Worm (Caenorhabditis elegans) whole organism, late embryonic: ENCODE data around the gene ctf-18.

Experiments
- C38D4.7 ChIP-seq: fragments of 200-800 bp; sonication (Bioruptor generic); optimal IDR thresholded peaks from 2 replicates; lab custom pipeline; 2018; ENCODE audit warnings: mild to moderate bottlenecking, missing genetic modification characterization, moderate library complexity, missing compliant biosample characterization
- F13H6.1 ChIP-seq: sonication (generic microtip); optimal IDR thresholded peaks from 2 replicates; lab custom pipeline; 2016; ENCODE audit warnings: missing genetic modification characterization, missing compliant biosample characterization
- K09A11.1 ChIP-seq: sonication (generic microtip); optimal IDR thresholded peaks from 2 replicates; lab custom pipeline; 2017; ENCODE audit warnings: antibody characterized with exemption, mild to moderate bottlenecking, missing genetic modification characterization, missing compliant biosample characterization; ENCODE audit not compliant: insufficient read depth
- T23F11.4 ChIP-seq: fragments of 200-800 bp; sonication (Bioruptor generic); optimal IDR thresholded peaks from 2 replicates; lab custom pipeline; 2018; ENCODE audit warnings: mild to moderate bottlenecking, missing genetic modification characterization, missing compliant biosample characterization
- ahr-1 ChIP-seq: sonication (generic microtip); optimal IDR thresholded peaks from 2 replicates; lab custom pipeline; 2016; ENCODE audit warnings: missing genetic modification characterization, missing compliant biosample characterization
- ama-1 ChIP-seq: fragments of 150-350 bp; optimal IDR thresholded peaks from 2 replicates; lab custom pipeline; 2014
- ceh-18 ChIP-seq: sonication (generic microtip); optimal IDR thresholded peaks from 2 replicates; lab custom pipeline; 2016; ENCODE audit warnings: missing genetic modification characterization, missing compliant biosample characterization
- ceh-19 ChIP-seq: fragments of 200-800 bp; sonication (Bioruptor generic); optimal IDR thresholded peaks from 2 replicates; lab custom pipeline; 2018; ENCODE audit warnings: mild to moderate bottlenecking, missing genetic modification characterization, missing compliant biosample characterization
- ceh-2 ChIP-seq: sonication (generic microtip); optimal IDR thresholded peaks from 2 replicates; lab custom pipeline; 2016; ENCODE audit warnings: missing genotype, missing genetic modification characterization, missing compliant biosample characterization
- ceh-22 ChIP-seq: sonication (generic microtip); optimal IDR thresholded peaks from 2 replicates; lab custom pipeline; 2017; ENCODE audit warnings: missing biosample characterization, missing genetic modification characterization
- ceh-48 ChIP-seq: sonication (generic microtip); optimal IDR thresholded peaks from 2 replicates; lab custom pipeline; 2016; ENCODE audit warnings: missing genetic modification characterization, inconsistent platforms, missing compliant biosample characterization
- ceh-9 ChIP-seq: sonication (generic microtip); optimal IDR thresholded peaks from 2 replicates; lab custom pipeline; 2016; ENCODE audit warnings: mild to moderate bottlenecking, missing genetic modification characterization, inconsistent platforms, missing compliant biosample characterization
- che-1 ChIP-seq: sonication (generic microtip); optimal IDR thresholded peaks from 2 replicates; lab custom pipeline; 2016; ENCODE audit warnings: mild to moderate bottlenecking, missing genetic modification characterization, missing compliant biosample characterization
- dmd-4 ChIP-seq: sonication (generic microtip); optimal IDR thresholded peaks from 2 replicates; lab custom pipeline; 2016; ENCODE audit warnings: borderline replicate concordance, missing genetic modification characterization, missing compliant biosample characterization
- dve-1 ChIP-seq: sonication (generic microtip); optimal IDR thresholded peaks from 2 replicates; lab custom pipeline; 2017; ENCODE audit warnings: antibody characterized with exemption, mild to moderate bottlenecking, missing genetic modification characterization, missing compliant biosample characterization
- elt-2 ChIP-seq: sonication (generic microtip); optimal IDR thresholded peaks from 2 replicates; lab custom pipeline; 2016; ENCODE audit warnings: missing genetic modification reagents, missing genetic modification characterization, missing compliant biosample characterization
- elt-4 ChIP-seq: sonication (generic microtip); optimal IDR thresholded peaks from 2 replicates; lab custom pipeline; 2016; ENCODE audit warnings: missing genetic modification characterization, missing compliant biosample characterization
- eyg-1 ChIP-seq: sonication (generic microtip); optimal IDR thresholded peaks from 2 replicates; lab custom pipeline; 2016; ENCODE audit warnings: missing genotype, missing genetic modification characterization, missing compliant biosample characterization
- fax-1 ChIP-seq: sonication (generic microtip); optimal IDR thresholded peaks from 2 replicates; lab custom pipeline; 2016; ENCODE audit warnings: missing genotype, missing genetic modification characterization, missing compliant biosample characterization
- fkh-10 ChIP-seq: fragments of 150-350 bp; optimal IDR thresholded peaks from 2 replicates; lab custom pipeline; 2014; ENCODE audit warnings: missing biosample characterization, missing genetic modification reagents, missing genetic modification characterization
- fkh-6 ChIP-seq: sonication (generic microtip); optimal IDR thresholded peaks from 2 replicates; lab custom pipeline; 2016; ENCODE audit warnings: missing genetic modification characterization, missing compliant biosample characterization
- gmeb-2 ChIP-seq: sonication (generic microtip); optimal IDR thresholded peaks from 2 replicates; lab custom pipeline; 2016; ENCODE audit warnings: missing genetic modification characterization, inconsistent platforms, missing compliant biosample characterization
- hlh-13 ChIP-seq: fragments of 200-800 bp; sonication (Bioruptor generic); optimal IDR thresholded peaks from 2 replicates; lab custom pipeline; 2018; ENCODE audit warnings: mild to moderate bottlenecking, missing genetic modification characterization, missing compliant biosample characterization
- hlh-6 ChIP-seq: sonication (generic microtip); optimal IDR thresholded peaks from 2 replicates; lab custom pipeline; 2016; ENCODE audit warnings: missing genotype, missing genetic modification characterization, missing compliant biosample characterization
- hlh-8 ChIP-seq: sonication (generic microtip); optimal IDR thresholded peaks from 2 replicates; lab custom pipeline; 2016; ENCODE audit warnings: missing genotype, missing genetic modification characterization, missing compliant biosample characterization
- mec-3 ChIP-seq: sonication (generic microtip); optimal IDR thresholded peaks from 2 replicates; lab custom pipeline; 2016; ENCODE audit warnings: borderline replicate concordance, missing genetic modification characterization, missing compliant biosample characterization
- nfya-1 ChIP-seq: sonication (generic microtip); optimal IDR thresholded peaks from 2 replicates; lab custom pipeline; 2017; ENCODE audit warnings: missing genetic modification characterization, mild to moderate bottlenecking, missing compliant biosample characterization, antibody characterized with exemption, moderate library complexity
- nhr-11 ChIP-seq: fragments of 150-350 bp; optimal IDR thresholded peaks from 2 replicates; lab custom pipeline; 2014; ENCODE audit warnings: missing biosample characterization, missing genetic modification characterization
- nhr-232 ChIP-seq: sonication (generic microtip); optimal IDR thresholded peaks from 2 replicates; lab custom pipeline; 2016; ENCODE audit warnings: missing genetic modification characterization, missing compliant biosample characterization
- odd-2 ChIP-seq: sonication (generic microtip); optimal IDR thresholded peaks from 2 replicates; lab custom pipeline; 2017; ENCODE audit warnings: antibody characterized with exemption, mild to moderate bottlenecking, missing genetic modification characterization, missing compliant biosample characterization
- pag-3 ChIP-seq: sonication (generic microtip); optimal IDR thresholded peaks from 2 replicates; lab custom pipeline; 2016; ENCODE audit warnings: missing compliant biosample characterization, missing genetic modification characterization, borderline replicate concordance
- pax-1 ChIP-seq: fragments of 150-350 bp; optimal IDR thresholded peaks from 2 replicates; lab custom pipeline; 2014; ENCODE audit warnings: missing biosample characterization, missing genetic modification characterization
- pros-1 ChIP-seq: fragments of 150-350 bp; optimal IDR thresholded peaks from 2 replicates; lab custom pipeline; 2014; ENCODE audit warnings: missing biosample characterization, missing genetic modification reagents, missing genetic modification characterization
- ref-2 ChIP-seq: sonication (generic microtip); optimal IDR thresholded peaks from 2 replicates; lab custom pipeline; 2016; ENCODE audit warnings: missing genetic modification characterization, missing compliant biosample characterization
- sdc-2 ChIP-seq: sonication (generic microtip); optimal IDR thresholded peaks from 2 replicates; lab custom pipeline; 2016; ENCODE audit warnings: missing genotype, missing genetic modification characterization, missing compliant biosample characterization
- tbx-7 ChIP-seq: sonication (generic microtip); optimal IDR thresholded peaks from 2 replicates; lab custom pipeline; 2016; ENCODE audit warnings: missing genotype, missing genetic modification characterization, missing compliant biosample characterization
- unc-42 ChIP-seq: sonication (generic microtip); optimal IDR thresholded peaks from 2 replicates; lab custom pipeline; 2016; ENCODE audit warnings: missing genotype, missing genetic modification characterization, missing compliant biosample characterization
- unc-86 ChIP-seq: sonication (generic microtip); optimal IDR thresholded peaks from 2 replicates; lab custom pipeline; 2016; ENCODE audit warnings: missing genetic modification characterization, missing compliant biosample characterization
- zip-5 ChIP-seq: sonication (generic microtip); optimal IDR thresholded peaks from 2 replicates; lab custom pipeline; 2016; ENCODE audit warnings: missing genetic modification characterization, missing compliant biosample characterization
- ztf-16 ChIP-seq: sonication (generic microtip); optimal IDR thresholded peaks from 2 replicates; lab custom pipeline; 2017; ENCODE audit warnings: missing genetic modification characterization, missing compliant biosample characterization

Gene ctf-18

DNA sequence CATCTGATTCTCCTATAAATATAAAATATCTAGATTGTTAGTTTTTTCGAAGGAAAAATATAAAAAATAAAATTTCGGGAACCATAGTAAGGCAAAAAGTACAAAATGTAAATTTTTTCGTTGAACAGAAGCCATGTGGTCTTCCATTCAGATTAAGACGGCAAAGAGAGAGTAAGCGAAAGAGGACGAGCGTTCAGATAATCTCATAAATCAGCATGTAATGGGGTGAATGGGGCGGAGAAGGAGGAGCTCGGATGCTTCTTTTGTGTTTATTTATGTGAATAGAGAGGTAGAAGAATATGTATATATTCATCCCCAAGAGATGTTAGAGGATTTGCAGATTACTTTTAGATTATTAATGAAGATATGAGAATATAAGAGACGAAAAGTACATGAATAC is 47.9 kb upstream of the ctf-18 start, which contains the start of gene pxf-1:
pxf-1 (minus strand) TSS at position 14 of the 400 bp plus-strand sequence.
- TF ChIP-seq unc-42 (peak; percentile 24), unc-86 (tag; lab: Kevin White, UChicago) (no peak)
- TF ChIP-seq, all 69 proteins: peak for 1

ce11 chrIV:10170808-10171207 is 44.4 kb upstream of the ctf-18 start:
- TF ChIP-seq unc-42 (peak; percentile 100), ama-1 (lab: Kevin White, UChicago) (no peak)

DNA sequence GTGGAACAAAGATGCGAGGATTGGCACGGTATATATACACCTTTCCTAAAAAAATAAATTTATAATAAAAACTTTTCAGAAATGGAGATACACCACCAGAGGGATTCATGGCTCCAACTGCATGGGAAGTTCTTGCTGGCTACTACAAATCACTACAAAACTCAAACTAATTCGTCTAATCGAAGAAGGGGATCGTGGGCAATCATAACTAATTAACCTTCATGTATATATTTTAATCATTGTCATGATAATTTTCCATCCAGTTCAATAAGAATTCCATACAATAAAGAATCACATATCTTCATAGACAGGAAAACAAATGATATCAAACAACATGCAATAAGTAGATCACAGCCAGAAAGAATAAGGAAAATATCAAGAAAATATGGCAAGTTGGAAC is 37.6 kb upstream of the ctf-18 start:
- no peak for TF ChIP-seq hlh-8
- no peak for TF ChIP-seq dve-1
- TF ChIP-seq ceh-48 (tag; lab: Kevin White, UChicago), result no peak
- TF ChIP-seq sdc-2, result no peak
- TF ChIP-seq nhr-232 (tag; lab: Kevin White, UChicago), result no peak
- no peak for TF ChIP-seq dmd-4 (tag; lab: Kevin White, UChicago)
- TF ChIP-seq pros-1 (tag; lab: Kevin White, UChicago), result no peak
- no peak for TF ChIP-seq eyg-1 (tag; lab: Kevin White, UChicago)
- TF ChIP-seq ceh-2, result no peak
- no peak for TF ChIP-seq che-1 (tag; lab: Kevin White, UChicago)
- no peak for TF ChIP-seq ref-2
- TF ChIP-seq nfya-1, result no peak
- no peak for TF ChIP-seq ceh-19

DNA sequence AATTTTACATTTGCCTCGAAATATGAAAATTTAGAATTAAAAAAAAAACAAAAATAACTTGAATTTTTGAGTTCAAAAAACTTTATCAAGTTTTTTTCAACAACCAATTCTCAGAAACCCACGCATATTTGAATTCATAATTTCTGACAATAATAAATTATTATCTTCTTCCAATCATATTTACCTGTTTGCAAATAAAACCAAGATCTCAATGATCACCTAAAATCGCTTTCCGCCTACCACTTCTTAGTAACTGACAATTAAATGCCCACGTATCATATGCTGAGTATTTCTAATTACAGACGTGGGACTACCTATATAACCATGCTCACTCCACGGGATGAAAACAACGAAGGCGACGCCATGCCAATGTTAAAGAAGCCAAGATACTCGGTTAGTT is 35.3 kb upstream of the ctf-18 start, which contains the start of gene pps-1:
pps-1 (plus strand) TSS at position 301 of the 400 bp plus-strand sequence.
- TF ChIP-seq ceh-22, result no peak
- no peak for TF ChIP-seq gmeb-2
- no peak for TF ChIP-seq sdc-2
- TF ChIP-seq ztf-16 (tag; lab: Kevin White, UChicago), result no peak
- TF ChIP-seq C38D4.7 (GFP tag; lab: Kevin White, UChicago), result no peak
- TF ChIP-seq fkh-10 (GFP tag; lab: Kevin White, UChicago), result no peak
- TF ChIP-seq K09A11.1 (tag; lab: Kevin White, UChicago), result no peak
- TF ChIP-seq pax-1 (tag; lab: Kevin White, UChicago), result no peak
- no peak for TF ChIP-seq elt-4
- TF ChIP-seq pag-3 (tag; lab: Kevin White, UChicago), result no peak
- TF ChIP-seq elt-2 (tag; lab: Kevin White, UChicago), result no peak
- no peak for TF ChIP-seq T23F11.4 (GFP tag; lab: Kevin White, UChicago)
- no peak for TF ChIP-seq unc-42
- TF ChIP-seq nhr-11, result no peak
- TF ChIP-seq fax-1, result no peak
- no peak for TF ChIP-seq F13H6.1 (tag; lab: Kevin White, UChicago)
- no peak for TF ChIP-seq hlh-13
- TF ChIP-seq hlh-6 (tag; lab: Kevin White, UChicago), result no peak

DNA sequence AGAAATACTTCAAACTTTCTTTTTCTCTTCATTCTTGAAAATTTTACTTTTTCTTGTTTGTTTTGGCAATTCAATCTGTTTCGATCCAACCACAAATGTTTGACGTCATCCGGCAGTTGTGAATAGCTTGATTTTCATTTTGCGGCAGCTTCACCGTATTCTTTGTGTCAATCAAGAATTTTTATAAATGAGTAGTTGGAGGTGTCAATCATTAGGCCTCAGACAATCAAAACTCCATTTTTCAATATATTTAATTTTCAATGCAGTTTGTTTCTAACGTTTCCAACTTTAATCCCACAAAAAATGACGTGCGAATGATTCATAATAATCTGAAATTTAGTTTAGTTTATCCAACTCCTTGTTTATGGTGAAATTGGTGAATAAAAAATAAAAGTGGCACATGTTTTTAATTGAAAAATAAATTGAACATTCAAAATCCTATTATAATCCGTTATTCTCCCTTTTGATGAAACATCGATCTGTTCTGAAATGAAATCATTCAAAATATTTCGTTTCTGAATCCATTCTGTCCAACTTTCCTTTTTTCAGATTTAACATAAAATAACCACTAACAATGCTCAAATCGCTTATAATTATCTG is 31.1 kb upstream of the ctf-18 start, which contains the start of gene ttr-53:
ttr-53 (plus strand) TSS at position 550 of the 600 bp plus-strand sequence.
- TF ChIP-seq ahr-1 (tag; lab: Kevin White, UChicago) (no peak), odd-2 (tag; lab: Kevin White, UChicago) (no peak), tbx-7 (tag; lab: Kevin White, UChicago) (no peak), ceh-18 (tag; lab: Kevin White, UChicago) (no peak), mec-3 (tag; lab: Kevin White, UChicago) (no peak), zip-5 (tag; lab: Kevin White, UChicago) (no peak), ceh-9 (tag; lab: Kevin White, UChicago) (no peak), fkh-6 (tag; lab: Kevin White, UChicago) (no peak)
- TF ChIP-seq, all 69 proteins: peak for 0
